Worm (Caenorhabditis elegans): ENCODE results near the gene K02F6.4.

DNA sequence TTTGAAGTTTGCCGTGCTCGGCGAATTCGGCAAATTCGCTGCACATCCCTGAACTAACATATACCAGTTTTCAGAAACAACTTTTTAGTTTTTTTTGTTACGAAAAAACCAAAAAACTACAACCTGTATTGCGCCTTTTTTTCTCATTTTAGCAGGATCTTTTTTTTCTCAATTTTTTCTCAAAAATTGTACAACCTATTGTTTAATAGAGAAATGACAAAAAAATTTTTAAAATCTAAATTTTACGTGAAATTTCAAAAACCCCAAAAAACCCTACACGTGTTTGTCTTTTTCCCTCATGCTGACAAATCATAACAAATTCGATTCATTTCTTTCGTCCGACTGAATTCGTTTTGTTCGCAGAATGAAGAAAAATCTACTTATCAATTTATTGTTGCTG, 7.6 kb downstream of the K02F6.4 start, which contains the start of gene K02F6.3:
- no peak for TF ChIP-seq flt-1 (GFP tag; IDR thresholded peaks at IDR 0.05)
- no peak for TF ChIP-seq T22C8.4 (GFP tag; IDR thresholded peaks at IDR 0.05)
- no peak for TF ChIP-seq ztf-29 (GFP tag; IDR thresholded peaks at IDR 0.05)
- no peak for TF ChIP-seq med-1 (GFP tag; optimal IDR thresholded peaks at IDR 0.05; ENCODE audit: insufficient read depth)
- TF ChIP-seq tab-1 (GFP tag; IDR thresholded peaks at IDR 0.05): no peak
- TF ChIP-seq cog-1 (tag; optimal IDR thresholded peaks at IDR 0.05): no peak
- TF ChIP-seq ref-1 (GFP tag; conservative IDR thresholded peaks at IDR 0.05): no peak

Data from whole organism, midembryonic.